Fruit fly (Drosophila melanogaster) whole organism, embryonic: ENCODE measurements around the gene Ir67b.

Experiments used
- ATbp ChIP-seq: fragments of 200-800 bp; sonication (Bioruptor generic); optimal IDR thresholded peaks from 2 replicates; lab custom pipeline; 2017; ENCODE audit warnings: missing biosample characterization, mild to moderate bottlenecking, missing genetic modification characterization, missing genetic modification reagents
- Antp ChIP-seq: fragments of 200-800 bp; sonication (Bioruptor generic); optimal IDR thresholded peaks from 3 replicates; lab custom pipeline; 2016; ENCODE audit warnings: missing biosample characterization, missing genetic modification characterization
- Blimp-1 ChIP-seq: fragments of 200-800 bp; sonication (Bioruptor generic); optimal IDR thresholded peaks from 3 replicates; lab custom pipeline; 2018; ENCODE audit warnings: missing biosample characterization, missing genetic modification characterization, mild to moderate bottlenecking, moderate library complexity, missing genetic modification reagents
- CG10267 ChIP-seq: fragments of 200-800 bp; sonication (Bioruptor generic); optimal IDR thresholded peaks from 2 replicates; lab custom pipeline; 2018; ENCODE audit warnings: missing biosample characterization, mild to moderate bottlenecking, missing genetic modification characterization, moderate library complexity
- CG10366 ChIP-seq: fragments of 200-800 bp; sonication (Bioruptor generic); IDR thresholded peaks from 2 replicates; pipeline ENCODE4 v1.3.6; 2022; ENCODE audit warnings: missing biosample characterization, missing genetic modification characterization
- CG13624 ChIP-seq: fragments of 200-800 bp; sonication (Bioruptor generic); optimal IDR thresholded peaks from 2 replicates; lab custom pipeline; 2016; ENCODE audit warnings: missing biosample characterization, missing genetic modification characterization
- CG15479 ChIP-seq: fragments of 200-800 bp; sonication (Bioruptor generic); optimal IDR thresholded peaks from 3 replicates; lab custom pipeline; 2019; ENCODE audit warnings: missing biosample characterization, mild to moderate bottlenecking, missing genetic modification characterization, moderate library complexity
- CG3281 ChIP-seq: fragments of 200-800 bp; sonication (Bioruptor generic); optimal IDR thresholded peaks from 3 replicates; lab custom pipeline; 2017; ENCODE audit warnings: missing biosample characterization, mild to moderate bottlenecking, missing genetic modification characterization
- CG33557 ChIP-seq: fragments of 200-800 bp; sonication (Bioruptor generic); optimal IDR thresholded peaks from 2 replicates; lab custom pipeline; 2019; ENCODE audit warnings: missing biosample characterization, mild to moderate bottlenecking, missing genetic modification characterization, moderate library complexity
- CG34422 ChIP-seq: fragments of 200-800 bp; sonication (Bioruptor generic); IDR thresholded peaks from 3 replicates; pipeline ENCODE4 v1.3.6; 2022; ENCODE audit warnings: missing biosample characterization, missing genetic modification characterization
- CG42726 ChIP-seq: fragments of 200-800 bp; sonication (Bioruptor generic); IDR thresholded peaks from 2 replicates; pipeline ENCODE4 v1.3.6; 2022; ENCODE audit warnings: missing biosample characterization, missing genetic modification characterization; ENCODE audit not compliant: partially characterized antibody
- CG7271 ChIP-seq: fragments of 200-800 bp; sonication (Bioruptor generic); optimal IDR thresholded peaks from 2 replicates; lab custom pipeline; 2018; ENCODE audit warnings: missing biosample characterization, mild to moderate bottlenecking, missing genetic modification characterization, moderate library complexity
- CG7839 ChIP-seq: fragments of 200-800 bp; sonication (Bioruptor generic); optimal IDR thresholded peaks from 3 replicates; lab custom pipeline; 2018; ENCODE audit warnings: missing biosample characterization, mild to moderate bottlenecking, missing genetic modification characterization, moderate library complexity
- CG8359 ChIP-seq: fragments of 200-800 bp; sonication (Bioruptor generic); optimal IDR thresholded peaks from 2 replicates; lab custom pipeline; 2017; ENCODE audit warnings: missing biosample characterization, mild to moderate bottlenecking, missing genetic modification characterization, borderline replicate concordance
- CG9215 ChIP-seq: fragments of 200-800 bp; sonication (Bioruptor generic); IDR thresholded peaks from 2 replicates; pipeline ENCODE4 v1.3.6; 2022; ENCODE audit warnings: missing biosample characterization, missing genetic modification characterization
- CG9437 ChIP-seq: fragments of 200-800 bp; sonication (Bioruptor generic); optimal IDR thresholded peaks from 2 replicates; lab custom pipeline; 2018; ENCODE audit warnings: missing biosample characterization, mild to moderate bottlenecking, missing genetic modification characterization
- D ChIP-seq, 2 experiments: fragments of 200-800 bp in 1 of 2; fragments of >200 bp in 1 of 2; sonication (Bioruptor generic) in 1 of 2; optimal IDR thresholded peaks; 2 replicates in 1 of 2; 3 replicates in 1 of 2; lab custom pipeline; 2017; ENCODE audit warnings: mild to moderate bottlenecking in 1 of 2, missing biosample characterization in 1 of 2, missing genetic modification characterization in 1 of 2, missing genetic modification reagents in 1 of 2
- Dad ChIP-seq: fragments of 200-800 bp; sonication (Bioruptor generic); optimal IDR thresholded peaks from 3 replicates; lab custom pipeline; 2016; ENCODE audit warnings: missing biosample characterization, missing genetic modification characterization
- Dref ChIP-seq: fragments of 200-800 bp; sonication (Bioruptor generic); IDR thresholded peaks from 2 replicates; pipeline ENCODE4 v1.3.6; 2022; ENCODE audit warnings: missing biosample characterization, missing genetic modification characterization
- Drgx ChIP-seq: fragments of 200-800 bp; sonication (Bioruptor generic); IDR thresholded peaks from 2 replicates; pipeline ENCODE4 v1.3.6; 2022; ENCODE audit warnings: missing biosample characterization, missing genetic modification characterization
- Meics ChIP-seq: fragments of 200-800 bp; sonication (Bioruptor generic); optimal IDR thresholded peaks from 2 replicates; lab custom pipeline; 2017; ENCODE audit warnings: missing biosample characterization, mild to moderate bottlenecking, missing genetic modification characterization
- Nf-YB ChIP-seq: fragments of 200-800 bp; sonication (Bioruptor generic); optimal IDR thresholded peaks from 3 replicates; lab custom pipeline; 2019; ENCODE audit warnings: missing biosample characterization, mild to moderate bottlenecking, missing genetic modification characterization, moderate library complexity
- Nf-YC ChIP-seq: fragments of 200-800 bp; optimal IDR thresholded peaks from 3 replicates; lab custom pipeline; 2019; ENCODE audit warnings: missing biosample characterization, mild to moderate bottlenecking, missing genetic modification characterization, moderate library complexity
- Sry-δ ChIP-seq: fragments of 200-800 bp; sonication (Bioruptor generic); optimal IDR thresholded peaks from 2 replicates; lab custom pipeline; 2016; ENCODE audit warnings: missing biosample characterization, missing genetic modification characterization
- Trl ChIP-seq, 3 experiments: fragments of >200 bp in 2 of 3; fragments of 200-800 bp in 1 of 3; sonication (Bioruptor generic) in 1 of 3; optimal IDR thresholded peaks; 2 replicates in 1 of 3; 3 replicates in 2 of 3; lab custom pipeline; 2016 to 2017; ENCODE audit warnings: missing biosample characterization in 1 of 3, missing genetic modification characterization in 1 of 3
- Xbp1 ChIP-seq: fragments of 200-800 bp; sonication (Bioruptor generic); optimal IDR thresholded peaks from 3 replicates; lab custom pipeline; 2016; ENCODE audit warnings: missing biosample characterization, mild to moderate bottlenecking, missing genetic modification characterization
- bsh ChIP-seq, 2 experiments: fragments of 200-800 bp; sonication (Bioruptor generic); optimal IDR thresholded peaks; 2 replicates each; lab custom pipeline; 2017 to 2018; ENCODE audit warnings: mild to moderate bottlenecking in 2 of 2, missing biosample characterization in 2 of 2, missing genetic modification characterization in 2 of 2, moderate library complexity in 1 of 2
- dmrt99B ChIP-seq: fragments of 200-800 bp; sonication (Bioruptor generic); optimal IDR thresholded peaks from 2 replicates; lab custom pipeline; 2018; ENCODE audit warnings: missing biosample characterization, mild to moderate bottlenecking, missing genetic modification characterization, moderate library complexity
- gcm ChIP-seq: fragments of 200-800 bp; sonication (Bioruptor generic); optimal IDR thresholded peaks from 2 replicates; lab custom pipeline; 2019; ENCODE audit warnings: missing biosample characterization, mild to moderate bottlenecking, missing genetic modification characterization, moderate library complexity
- gem ChIP-seq: fragments of 200-800 bp; sonication (Bioruptor generic); optimal IDR thresholded peaks from 2 replicates; lab custom pipeline; 2019; ENCODE audit warnings: missing biosample characterization, mild to moderate bottlenecking, missing genetic modification characterization, moderate library complexity
- lbe ChIP-seq: fragments of 200-800 bp; sonication (Bioruptor generic); optimal IDR thresholded peaks from 2 replicates; lab custom pipeline; 2016; ENCODE audit warnings: missing biosample characterization, mild to moderate bottlenecking, missing genetic modification characterization
- mirr ChIP-seq: fragments of 200-800 bp; sonication (Bioruptor generic); optimal IDR thresholded peaks from 3 replicates; lab custom pipeline; 2018; ENCODE audit warnings: missing biosample characterization, mild to moderate bottlenecking, missing genetic modification characterization
- nerfin-2 ChIP-seq: fragments of 200-800 bp; sonication (Bioruptor generic); IDR thresholded peaks from 2 replicates; pipeline ENCODE4 v1.3.6; 2022; ENCODE audit warnings: missing biosample characterization, missing genetic modification characterization; ENCODE audit not compliant: partially characterized antibody
- pan ChIP-seq, 4 experiments: fragments of >200 bp in 3 of 4; fragments of 200-800 bp in 1 of 4; sonication (Bioruptor generic) in 1 of 4; optimal IDR thresholded peaks in 3 of 4; IDR thresholded peaks in 1 of 4; 2 replicates each; pipeline versions ENCODE4 v1.3.6 to Lab custom; 2017 to 2022; ENCODE audit warnings: missing biosample characterization in 2 of 4, missing genetic modification characterization in 2 of 4, mixed read lengths in 1 of 4
- pros ChIP-seq: fragments of 200-800 bp; sonication (Bioruptor generic); optimal IDR thresholded peaks from 3 replicates; lab custom pipeline; 2019; ENCODE audit warnings: missing biosample characterization, mild to moderate bottlenecking, missing genetic modification characterization, moderate library complexity
- sc ChIP-seq, 3 experiments: fragments of >200 bp in 2 of 3; fragments of 200-800 bp in 1 of 3; sonication (Bioruptor generic) in 1 of 3; optimal IDR thresholded peaks; 2 replicates in 2 of 3; 3 replicates in 1 of 3; lab custom pipeline; 2017; ENCODE audit warnings: mild to moderate bottlenecking in 1 of 3, missing biosample characterization in 1 of 3, missing genetic modification characterization in 1 of 3, missing genetic modification reagents in 1 of 3
- sens ChIP-seq: fragments of 200-800 bp; sonication (Bioruptor generic); peaks from one replicate; lab custom pipeline; 2016; ENCODE audit warnings: missing biosample characterization, missing genetic modification characterization
- seq ChIP-seq: fragments of 200-800 bp; sonication (Bioruptor generic); IDR thresholded peaks from 2 replicates; pipeline ENCODE4 v1.3.6; 2022; ENCODE audit warnings: missing biosample characterization, missing genetic modification characterization
- sqz ChIP-seq: fragments of 200-800 bp; sonication (Bioruptor generic); optimal IDR thresholded peaks from 3 replicates; lab custom pipeline; 2018; ENCODE audit warnings: missing biosample characterization, mild to moderate bottlenecking, missing genetic modification characterization
- twi ChIP-seq: fragments of 200-800 bp; optimal IDR thresholded peaks from 2 replicates; lab custom pipeline; 2019; ENCODE audit warnings: missing biosample characterization, mild to moderate bottlenecking, missing genetic modification characterization, moderate library complexity

Ir67b gene

DNA sequence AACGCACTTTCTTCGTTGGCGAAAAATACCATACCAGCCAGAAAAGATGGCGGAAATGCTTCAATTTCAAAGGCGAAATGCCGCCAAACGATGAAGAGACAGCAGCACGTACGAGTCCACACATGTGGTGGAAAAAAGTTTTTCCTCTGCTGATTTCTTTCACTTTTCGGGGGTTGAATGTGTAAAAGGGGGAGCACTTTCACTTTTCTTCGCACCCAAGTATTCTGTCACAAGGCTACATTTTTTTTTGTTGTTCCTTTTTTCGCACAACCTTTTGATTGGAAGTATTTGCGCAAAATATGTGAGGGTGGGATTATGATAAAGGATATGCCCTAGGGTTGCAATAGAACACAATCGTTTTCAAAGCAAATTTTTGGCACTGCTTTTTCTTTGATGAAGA lies 22.3 kb downstream of the Ir67b start:
- TF ChIP-seq pros (GFP tag; lab: Kevin White, UChicago) = peak; percentile 31
- TF ChIP-seq Sry-δ (GFP tag; lab: Kevin White, UChicago) = no peak
- TF ChIP-seq CG9437 (GFP tag; lab: Kevin White, UChicago) = no peak
- TF ChIP-seq Nf-YB (GFP tag; lab: Kevin White, UChicago) = peak; percentile 87
- peak; percentile 80 for TF ChIP-seq Nf-YC (tag; lab: Kevin White, UChicago)
- TF ChIP-seq seq = peak; percentile 77
- peak; percentile 54 for TF ChIP-seq Blimp-1 (GFP tag; lab: Kevin White, UChicago)
- no peak for TF ChIP-seq dmrt99B
- peak; percentile 57 for TF ChIP-seq sqz (GFP tag; lab: Kevin White, UChicago)
- no peak for TF ChIP-seq CG34422 (GFP tag; lab: Robert Waterston, UW)
- no peak for TF ChIP-seq pan (optimal IDR thresholded peaks at IDR 0.05; lab: Kevin White, UChicago)
- TF ChIP-seq pan (GFP tag; optimal IDR thresholded peaks at IDR 0.05 in 1 of 2, IDR thresholded peaks at IDR 0.05 in 1 of 2) = peak in 1 of 2 experiments; percentile 14
- no peak for TF ChIP-seq CG42726
- no peak for TF ChIP-seq CG10366 (GFP tag; lab: Robert Waterston, UW)

DNA sequence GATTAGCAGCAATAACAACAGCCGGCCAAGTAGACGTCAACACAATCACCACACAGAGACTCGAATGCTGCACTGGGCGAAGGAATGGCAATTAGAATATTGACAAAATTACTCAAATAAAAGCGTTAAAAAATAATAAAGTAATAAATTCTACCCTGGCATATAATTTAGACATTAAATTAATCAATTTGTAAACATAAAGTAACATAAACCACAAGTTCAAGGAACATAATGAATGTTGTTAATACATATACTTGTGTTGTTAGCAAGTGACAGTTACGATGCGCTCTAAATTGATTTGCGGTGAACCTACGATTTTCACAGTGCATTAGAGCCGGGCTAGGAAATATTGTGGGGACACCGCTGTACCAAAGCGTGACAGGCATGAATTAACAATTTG lies 24.0 kb downstream of the Ir67b start:
- TF ChIP-seq Drgx (peak; percentile 48; the same call in 1 of the 2 replicates), Trl (optimal IDR thresholded peaks at IDR 0.05; lab: Kevin White, UChicago) (no peak), Trl (GFP tag; optimal IDR thresholded peaks at IDR 0.05; lab: Kevin White, UChicago) (no peak), CG15479 (GFP tag; lab: Kevin White, UChicago) (no peak)

DNA sequence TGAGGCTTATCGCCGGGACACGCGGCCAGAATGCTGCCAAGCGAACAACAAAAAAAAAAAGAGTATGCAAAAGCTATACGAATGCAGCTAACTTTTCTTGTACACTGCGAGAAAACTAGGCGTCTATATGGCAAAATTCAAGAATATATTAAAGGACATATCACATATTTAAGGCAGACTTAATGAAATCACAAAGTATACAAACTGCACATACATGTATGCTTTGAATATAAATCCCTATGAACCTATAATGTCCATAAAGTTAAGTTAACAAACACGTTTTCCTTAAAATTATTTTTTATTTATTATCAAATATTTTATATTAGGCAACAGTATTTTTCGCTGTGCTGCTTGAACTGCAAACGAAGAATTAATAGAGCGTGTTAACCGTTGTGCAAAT lies 33.1 kb downstream of the Ir67b start:
- TF ChIP-seq twi (tag; lab: Kevin White, UChicago) (no peak), Drgx (peak; percentile 16; the same call in 1 of the 2 replicates)

DNA sequence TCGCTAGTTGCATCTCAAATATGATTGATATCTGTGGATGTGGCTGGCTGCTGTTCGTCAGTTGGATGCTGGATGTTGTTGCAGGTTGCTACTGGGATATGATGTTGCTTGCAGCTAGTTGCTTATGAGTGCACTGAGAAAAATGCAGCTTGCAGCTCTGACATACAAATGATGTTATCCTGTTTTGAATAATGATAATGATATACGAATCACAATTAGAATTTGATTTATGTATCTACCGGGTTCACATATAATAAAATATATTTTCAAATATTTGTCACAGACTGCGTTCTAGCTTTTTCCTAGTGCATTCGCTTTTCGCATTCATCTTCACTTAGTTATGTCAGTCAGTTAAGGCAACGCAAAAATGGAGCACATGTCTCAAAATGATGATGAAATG lies 35.3 kb downstream of the Ir67b start:
- no peak for TF ChIP-seq CG9215
- peak in 1 of 2 experiments; percentile 36 for TF ChIP-seq bsh (GFP tag; optimal IDR thresholded peaks at IDR 0.05; lab: Kevin White, UChicago)
- TF ChIP-seq mirr (GFP tag; lab: Kevin White, UChicago) = no peak
- no peak for TF ChIP-seq CG33557 (GFP tag; lab: Kevin White, UChicago)
- TF ChIP-seq sens (GFP tag; lab: Kevin White, UChicago) = peak; percentile 2
- TF ChIP-seq CG13624 (GFP tag; lab: Kevin White, UChicago) = no peak

DNA sequence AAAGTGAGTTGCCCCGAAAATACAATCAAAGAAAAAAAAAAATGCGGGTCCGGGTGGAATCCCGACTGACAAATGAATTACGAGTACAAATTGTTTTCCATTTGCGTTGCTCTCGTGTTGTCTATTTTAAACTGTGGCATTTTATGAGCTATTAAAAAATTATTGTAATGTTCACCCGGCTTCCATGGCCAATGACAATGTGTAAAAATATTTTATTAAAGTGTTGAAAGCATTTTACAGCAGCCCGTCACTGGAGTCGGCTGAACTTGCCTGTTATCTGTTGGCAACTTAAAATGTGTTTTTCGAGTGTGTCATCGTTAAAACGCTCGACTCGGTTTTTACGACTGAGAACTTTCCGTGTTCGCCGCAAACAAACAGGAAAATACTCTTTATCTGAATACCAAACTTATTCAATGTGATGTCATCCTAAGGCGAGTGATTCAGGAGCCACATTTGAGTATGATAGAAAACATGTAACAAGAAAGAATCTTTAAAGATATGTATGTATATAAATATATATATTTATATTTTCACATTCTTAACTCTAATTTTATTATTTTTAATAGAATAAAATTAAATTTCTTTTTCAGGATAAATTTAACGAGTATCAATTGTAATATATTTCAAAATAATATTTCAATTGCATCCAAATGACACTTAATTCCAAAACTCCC lies 39.1 kb downstream of the Ir67b start:
- TF ChIP-seq sens (GFP tag; lab: Kevin White, UChicago) (peak; percentile 21), Xbp1 (GFP tag; lab: Kevin White, UChicago) (no peak), gcm (peak; percentile 81), CG7839 (tag; lab: Kevin White, UChicago) (peak; percentile 2), gem (tag; lab: Kevin White, UChicago) (peak; percentile 33), CG7271 (no peak), Dref (GFP tag; lab: Robert Waterston, UW) (no peak), CG8359 (GFP tag; lab: Kevin White, UChicago) (no peak), Antp (no peak), CG3281 (peak; percentile 25), nerfin-2 (no peak), Meics (GFP tag; lab: Kevin White, UChicago) (no peak), Dad (GFP tag; lab: Kevin White, UChicago) (no peak), D (optimal IDR thresholded peaks at IDR 0.05; lab: Kevin White, UChicago) (no peak), D (GFP tag; optimal IDR thresholded peaks at IDR 0.05; lab: Kevin White, UChicago) (peak; percentile 10), CG10267 (tag; lab: Kevin White, UChicago) (peak; percentile 4), lbe (GFP tag; lab: Kevin White, UChicago) (no peak), ATbp (GFP tag; lab: Kevin White, UChicago) (no peak), sc (optimal IDR thresholded peaks at IDR 0.05; lab: Kevin White, UChicago) (no peak), sc (GFP tag; optimal IDR thresholded peaks at IDR 0.05; lab: Kevin White, UChicago) (peak; percentile 4)
